Worm (Caenorhabditis elegans) whole organism, mixed stage, embryonic: ENCODE measurements around the gene smex-2.
"Not testable (repeated sequence)": the region's sequence is repeated elsewhere in the genome, so short reads cannot be mapped to it uniquely, and the experiment has no call there.

Experiments used
- elt-1 ChIP-seq: sonication (generic microtip); optimal IDR thresholded peaks from 2 replicates; lab custom pipeline; 2017; ENCODE audit warnings: missing genetic modification characterization, mild to moderate bottlenecking, missing compliant biosample characterization, antibody characterized with exemption, moderate library complexity, borderline replicate concordance; ENCODE audit not compliant: insufficient read depth
- elt-3 ChIP-seq: fragments of 150-350 bp; optimal IDR thresholded peaks from 2 replicates; lab custom pipeline; 2014; ENCODE audit warnings: missing biosample characterization, missing genetic modification characterization
- lin-13 ChIP-seq: fragments of 150-350 bp; optimal IDR thresholded peaks from 2 replicates; lab custom pipeline; 2014; ENCODE audit warnings: missing biosample characterization, missing genetic modification characterization
- nhr-237 ChIP-seq: fragments of 150-350 bp; optimal IDR thresholded peaks from 2 replicates; lab custom pipeline; 2014; ENCODE audit warnings: missing biosample characterization, missing genetic modification characterization
- unc-120 ChIP-seq: sonication (generic microtip); optimal IDR thresholded peaks from 2 replicates; lab custom pipeline; 2017; ENCODE audit warnings: missing genetic modification characterization, missing compliant biosample characterization; ENCODE audit not compliant: poor library complexity, severe bottlenecking
- unc-39 ChIP-seq: fragments of 150-350 bp; optimal IDR thresholded peaks from 2 replicates; lab custom pipeline; 2014; ENCODE audit warnings: missing biosample characterization, missing genetic modification characterization
- unc-62 ChIP-seq: fragments of 150-350 bp; optimal IDR thresholded peaks from 2 replicates; lab custom pipeline; 2014; ENCODE audit warnings: missing biosample characterization, missing genetic modification reagents, missing genetic modification characterization
- ztf-11 ChIP-seq: fragments of 150-350 bp; optimal IDR thresholded peaks from 2 replicates; lab custom pipeline; 2014; ENCODE audit warnings: missing biosample characterization, missing genetic modification characterization

ce11 chrX:1996014-1996413 is 43.2 kb downstream of the smex-2 start:
- TF ChIP-seq unc-39 (tag; lab: Kevin White, UChicago); unc-120; elt-3 (tag; lab: Kevin White, UChicago); ztf-11; unc-62 (GFP tag; lab: Kevin White, UChicago); nhr-237 (tag; lab: Kevin White, UChicago); lin-13; elt-1 (tag; lab: Kevin White, UChicago): not testable (repeated sequence)
